Worm (Caenorhabditis elegans): ENCODE results near the gene pcdr-1.

DNA sequence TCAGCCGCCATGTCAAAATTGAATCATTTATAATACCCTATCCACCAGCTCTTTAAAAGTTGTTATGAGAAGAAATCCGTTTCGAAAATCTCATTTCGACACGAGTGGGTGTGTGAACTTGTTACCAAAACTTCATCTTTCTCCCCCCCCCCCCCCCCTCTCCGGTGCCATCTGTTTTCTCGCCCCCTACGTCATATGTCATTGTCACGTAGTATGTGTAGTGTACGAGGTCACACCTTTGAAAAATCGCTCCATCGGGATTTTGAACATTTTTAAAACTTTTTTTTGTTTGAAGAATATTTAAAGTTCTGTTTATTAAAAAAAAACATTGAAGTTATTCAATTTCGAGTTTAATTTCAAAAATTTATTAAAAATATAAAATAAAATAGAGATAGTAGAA lies 38.7 kb upstream of the pcdr-1 start:
- TF ChIP-seq ztf-11 (tag; optimal IDR thresholded peaks at IDR 0.05) (no peak), fkh-10 (GFP tag; optimal IDR thresholded peaks at IDR 0.05) (no peak), dsc-1 (tag; optimal IDR thresholded peaks at IDR 0.05) (no peak), tlp-1 (tag; optimal IDR thresholded peaks at IDR 0.05) (no peak), lin-15B (tag; optimal IDR thresholded peaks at IDR 0.05) (no peak), aly-2 (tag; optimal IDR thresholded peaks at IDR 0.05) (no peak), isw-1 (GFP tag; IDR thresholded peaks at IDR 0.05) (no peak), skn-1 (tag; optimal IDR thresholded peaks at IDR 0.05) (no peak), elt-2 (tag; optimal IDR thresholded peaks at IDR 0.05) (no peak), ama-1 (optimal IDR thresholded peaks at IDR 0.05) (no peak), jun-1 (tag; optimal IDR thresholded peaks at IDR 0.05) (no peak)
